Worm (Caenorhabditis elegans) whole organism, late embryonic: ENCODE data around the gene syd-2.

ENCODE experiments used
- C08G9.2 ChIP-seq: sonication (generic microtip); optimal IDR thresholded peaks from 2 replicates; lab custom pipeline; 2016; ENCODE audit warnings: mild to moderate bottlenecking, missing genetic modification characterization, moderate library complexity, missing compliant biosample characterization
- F13H6.1 ChIP-seq: sonication (generic microtip); optimal IDR thresholded peaks from 2 replicates; lab custom pipeline; 2016; ENCODE audit warnings: missing genetic modification characterization, missing compliant biosample characterization
- K02D7.2 ChIP-seq: sonication (generic microtip); optimal IDR thresholded peaks from 2 replicates; lab custom pipeline; 2017; ENCODE audit warnings: mild to moderate bottlenecking, missing genetic modification characterization, missing compliant biosample characterization
- T23F11.4 ChIP-seq: fragments of 200-800 bp; sonication (Bioruptor generic); optimal IDR thresholded peaks from 2 replicates; lab custom pipeline; 2018; ENCODE audit warnings: mild to moderate bottlenecking, missing genetic modification characterization, missing compliant biosample characterization
- ahr-1 ChIP-seq: sonication (generic microtip); optimal IDR thresholded peaks from 2 replicates; lab custom pipeline; 2016; ENCODE audit warnings: missing genetic modification characterization, missing compliant biosample characterization
- ama-1 ChIP-seq: fragments of 150-350 bp; optimal IDR thresholded peaks from 2 replicates; lab custom pipeline; 2014
- ceh-18 ChIP-seq: sonication (generic microtip); optimal IDR thresholded peaks from 2 replicates; lab custom pipeline; 2016; ENCODE audit warnings: missing genetic modification characterization, missing compliant biosample characterization
- ceh-2 ChIP-seq: sonication (generic microtip); optimal IDR thresholded peaks from 2 replicates; lab custom pipeline; 2016; ENCODE audit warnings: missing genotype, missing genetic modification characterization, missing compliant biosample characterization
- ceh-22 ChIP-seq: sonication (generic microtip); optimal IDR thresholded peaks from 2 replicates; lab custom pipeline; 2017; ENCODE audit warnings: missing biosample characterization, missing genetic modification characterization
- ceh-30 ChIP-seq: fragments of 150-350 bp; optimal IDR thresholded peaks from 2 replicates; lab custom pipeline; 2014; ENCODE audit warnings: missing biosample characterization, missing genetic modification characterization
- ceh-31 ChIP-seq: sonication (generic microtip); optimal IDR thresholded peaks from 2 replicates; lab custom pipeline; 2016; ENCODE audit warnings: missing genetic modification characterization, missing compliant biosample characterization
- ceh-34 ChIP-seq: sonication (generic microtip); optimal IDR thresholded peaks from 2 replicates; lab custom pipeline; 2016; ENCODE audit warnings: mild to moderate bottlenecking, missing genetic modification characterization, missing compliant biosample characterization
- ceh-45 ChIP-seq: fragments of 200-800 bp; sonication (Bioruptor generic); IDR thresholded peaks from 2 replicates; pipeline ENCODE4 v1.3.6; 2022; ENCODE audit warnings: missing genetic modification reagents, missing genetic modification characterization, missing compliant biosample characterization
- ceh-48 ChIP-seq: sonication (generic microtip); optimal IDR thresholded peaks from 2 replicates; lab custom pipeline; 2016; ENCODE audit warnings: missing genetic modification characterization, inconsistent platforms, missing compliant biosample characterization
- ceh-6 ChIP-seq: fragments of 200-800 bp; sonication (Bioruptor generic); optimal IDR thresholded peaks from 2 replicates; lab custom pipeline; 2018; ENCODE audit warnings: mild to moderate bottlenecking, missing genetic modification characterization, missing compliant biosample characterization
- ceh-9 ChIP-seq: sonication (generic microtip); optimal IDR thresholded peaks from 2 replicates; lab custom pipeline; 2016; ENCODE audit warnings: mild to moderate bottlenecking, missing genetic modification characterization, inconsistent platforms, missing compliant biosample characterization
- dve-1 ChIP-seq: sonication (generic microtip); optimal IDR thresholded peaks from 2 replicates; lab custom pipeline; 2017; ENCODE audit warnings: antibody characterized with exemption, mild to moderate bottlenecking, missing genetic modification characterization, missing compliant biosample characterization
- elt-2 ChIP-seq: sonication (generic microtip); optimal IDR thresholded peaks from 2 replicates; lab custom pipeline; 2016; ENCODE audit warnings: missing genetic modification reagents, missing genetic modification characterization, missing compliant biosample characterization
- fax-1 ChIP-seq: sonication (generic microtip); optimal IDR thresholded peaks from 2 replicates; lab custom pipeline; 2016; ENCODE audit warnings: missing genotype, missing genetic modification characterization, missing compliant biosample characterization
- gmeb-2 ChIP-seq: sonication (generic microtip); optimal IDR thresholded peaks from 2 replicates; lab custom pipeline; 2016; ENCODE audit warnings: missing genetic modification characterization, inconsistent platforms, missing compliant biosample characterization
- hlh-15 ChIP-seq: sonication (generic microtip); optimal IDR thresholded peaks from 2 replicates; lab custom pipeline; 2016; ENCODE audit warnings: missing genetic modification characterization, missing compliant biosample characterization
- hlh-30 ChIP-seq: sonication (generic microtip); optimal IDR thresholded peaks from 2 replicates; lab custom pipeline; 2017; ENCODE audit warnings: antibody characterized with exemption, missing genetic modification characterization, missing compliant biosample characterization; ENCODE audit not compliant: insufficient read depth
- lin-11 ChIP-seq: fragments of 200-800 bp; sonication (Bioruptor generic); optimal IDR thresholded peaks from 2 replicates; lab custom pipeline; 2018; ENCODE audit warnings: mild to moderate bottlenecking, missing genetic modification characterization, missing compliant biosample characterization
- madf-2 ChIP-seq: sonication (generic microtip); optimal IDR thresholded peaks from 2 replicates; lab custom pipeline; 2017; ENCODE audit warnings: missing genetic modification characterization, missing compliant biosample characterization
- nfya-1 ChIP-seq: sonication (generic microtip); optimal IDR thresholded peaks from 2 replicates; lab custom pipeline; 2017; ENCODE audit warnings: missing genetic modification characterization, mild to moderate bottlenecking, missing compliant biosample characterization, antibody characterized with exemption, moderate library complexity
- nhr-232 ChIP-seq: sonication (generic microtip); optimal IDR thresholded peaks from 2 replicates; lab custom pipeline; 2016; ENCODE audit warnings: missing genetic modification characterization, missing compliant biosample characterization
- npax-4 ChIP-seq: sonication (generic microtip); optimal IDR thresholded peaks from 2 replicates; lab custom pipeline; 2016; ENCODE audit warnings: missing genetic modification characterization, missing compliant biosample characterization
- pag-3 ChIP-seq: sonication (generic microtip); optimal IDR thresholded peaks from 2 replicates; lab custom pipeline; 2016; ENCODE audit warnings: missing compliant biosample characterization, missing genetic modification characterization, borderline replicate concordance
- pha-2 ChIP-seq: sonication (generic microtip); optimal IDR thresholded peaks from 2 replicates; lab custom pipeline; 2017; ENCODE audit warnings: mild to moderate bottlenecking, missing genetic modification characterization, missing compliant biosample characterization
- pha-4 ChIP-seq: fragments of 150-350 bp; optimal IDR thresholded peaks from 2 replicates; lab custom pipeline; 2018; ENCODE audit warnings: missing biosample characterization, missing genetic modification reagents, missing genetic modification characterization
- pros-1 ChIP-seq: fragments of 150-350 bp; optimal IDR thresholded peaks from 2 replicates; lab custom pipeline; 2014; ENCODE audit warnings: missing biosample characterization, missing genetic modification reagents, missing genetic modification characterization
- ref-2 ChIP-seq: sonication (generic microtip); optimal IDR thresholded peaks from 2 replicates; lab custom pipeline; 2016; ENCODE audit warnings: missing genetic modification characterization, missing compliant biosample characterization
- rnt-1 ChIP-seq: sonication (generic microtip); optimal IDR thresholded peaks from 2 replicates; lab custom pipeline; 2016; ENCODE audit warnings: missing genetic modification characterization, missing compliant biosample characterization
- sdc-2 ChIP-seq: sonication (generic microtip); optimal IDR thresholded peaks from 2 replicates; lab custom pipeline; 2016; ENCODE audit warnings: missing genotype, missing genetic modification characterization, missing compliant biosample characterization
- syd-9 ChIP-seq: sonication (generic microtip); optimal IDR thresholded peaks from 2 replicates; lab custom pipeline; 2016; ENCODE audit warnings: mild to moderate bottlenecking, missing genetic modification characterization, moderate library complexity, missing compliant biosample characterization
- tbx-2 ChIP-seq: sonication (generic microtip); optimal IDR thresholded peaks from 2 replicates; lab custom pipeline; 2016; ENCODE audit warnings: missing genetic modification characterization, missing compliant biosample characterization
- tbx-7 ChIP-seq: sonication (generic microtip); optimal IDR thresholded peaks from 2 replicates; lab custom pipeline; 2016; ENCODE audit warnings: missing genotype, missing genetic modification characterization, missing compliant biosample characterization
- ttx-3 ChIP-seq: sonication (generic microtip); optimal IDR thresholded peaks from 2 replicates; lab custom pipeline; 2016; ENCODE audit warnings: missing genetic modification reagents, missing genetic modification characterization, missing compliant biosample characterization
- unc-3 ChIP-seq, 2 experiments: fragments of 200-800 bp in 1 of 2; sonication (Bioruptor generic) in 1 of 2; sonication (generic microtip) in 1 of 2; conservative IDR thresholded peaks in 1 of 2; optimal IDR thresholded peaks in 1 of 2; 2 replicates each; pipeline versions ENCODE4 v1.3.6 to Lab custom; 2016 to 2022; ENCODE audit warnings: missing compliant biosample characterization in 2 of 2, missing genetic modification characterization in 2 of 2, missing genetic modification reagents in 1 of 2
- unc-42 ChIP-seq: sonication (generic microtip); optimal IDR thresholded peaks from 2 replicates; lab custom pipeline; 2016; ENCODE audit warnings: missing genotype, missing genetic modification characterization, missing compliant biosample characterization
- unc-55 ChIP-seq: sonication (generic microtip); optimal IDR thresholded peaks from 2 replicates; lab custom pipeline; 2017; ENCODE audit warnings: missing biosample characterization, missing genetic modification reagents, missing genetic modification characterization
- unc-86 ChIP-seq: sonication (generic microtip); optimal IDR thresholded peaks from 2 replicates; lab custom pipeline; 2016; ENCODE audit warnings: missing genetic modification characterization, missing compliant biosample characterization
- ztf-16 ChIP-seq: sonication (generic microtip); optimal IDR thresholded peaks from 2 replicates; lab custom pipeline; 2017; ENCODE audit warnings: missing genetic modification characterization, missing compliant biosample characterization

Gene syd-2

ce11 chrX:10555189-10555964, at the start of gene syd-2 (continued):
- TF ChIP-seq ceh-22 (tag; lab: Kevin White, UChicago), result no peak
- TF ChIP-seq ztf-16 (tag; lab: Kevin White, UChicago), result no peak
- TF ChIP-seq nfya-1 (tag; lab: Kevin White, UChicago), result peak; percentile 89
- TF ChIP-seq ceh-9, result no peak
- TF ChIP-seq ceh-18, result peak; percentile 92
- TF ChIP-seq madf-2 (tag; lab: Kevin White, UChicago), result peak; percentile 45
- no peak for TF ChIP-seq npax-4 (tag; lab: Kevin White, UChicago)
- TF ChIP-seq lin-11 (tag; lab: Kevin White, UChicago), result no peak
- peak; percentile 46 for TF ChIP-seq fax-1 (tag; lab: Kevin White, UChicago)
- no peak for TF ChIP-seq ceh-30
- peak; percentile 4 for TF ChIP-seq ttx-3 (tag; lab: Kevin White, UChicago)
- peak; percentile 92 for TF ChIP-seq tbx-2 (tag; lab: Kevin White, UChicago)
- TF ChIP-seq syd-9, result peak; percentile 69
- TF ChIP-seq F13H6.1 (tag; lab: Kevin White, UChicago), result peak; percentile 64
- peak; percentile 60 for TF ChIP-seq pros-1 (tag; lab: Kevin White, UChicago)
- peak; percentile 50 for TF ChIP-seq C08G9.2
- TF ChIP-seq hlh-15 (tag; lab: Kevin White, UChicago), result no peak
- TF ChIP-seq unc-86, result no peak

ce11 chrX:10604386-10604785, 49.3 kb upstream of the syd-2 start, which contains the start of gene flp-19:
Gene flp-19, plus strand, starts transcription at chrX:10604686.
- no peak for TF ChIP-seq dve-1 (tag; lab: Kevin White, UChicago)
- no peak for TF ChIP-seq pag-3 (tag; lab: Kevin White, UChicago)
- TF ChIP-seq, all 69 proteins: peak for 0

- TF ChIP-seq pha-4 (tag; lab: Kevin White, UChicago) (no peak), unc-42 (tag; lab: Kevin White, UChicago) (no peak), unc-55 (GFP tag; lab: Kevin White, UChicago) (peak; percentile 85), ceh-31 (tag; lab: Kevin White, UChicago) (peak; percentile 60), ceh-48 (tag; lab: Kevin White, UChicago) (no peak), C08G9.2 (no peak), T23F11.4 (GFP tag; lab: Kevin White, UChicago) (no peak)
- TF ChIP-seq, all 69 proteins: peak for 2
These were observed 44.7 kb upstream of the syd-2 start for ce11 chrX:10599719-10600155.

ce11 chrX:10597554-10598191, 42.6 kb upstream of the syd-2 start:
- TF ChIP-seq ceh-48 (tag; lab: Kevin White, UChicago) (peak; percentile 41), ama-1 (lab: Kevin White, UChicago) (no peak), ceh-30 (no peak), tbx-2 (tag; lab: Kevin White, UChicago) (peak; percentile 56), K02D7.2 (tag; lab: Kevin White, UChicago) (no peak), hlh-15 (tag; lab: Kevin White, UChicago) (no peak), pros-1 (tag; lab: Kevin White, UChicago) (peak; percentile 13), ahr-1 (tag; lab: Kevin White, UChicago) (no peak), unc-3 (GFP tag; conservative IDR thresholded peaks at IDR 0.05; lab: Robert Waterston, UW) (no peak), unc-3 (tag; optimal IDR thresholded peaks at IDR 0.05; lab: Kevin White, UChicago) (no peak), nhr-232 (tag; lab: Kevin White, UChicago) (no peak), ceh-6 (GFP tag; lab: Kevin White, UChicago) (peak; percentile 39), rnt-1 (tag; lab: Kevin White, UChicago) (peak; percentile 57), ceh-45 (no peak), elt-2 (tag; lab: Kevin White, UChicago) (peak; percentile 89), tbx-7 (tag; lab: Kevin White, UChicago) (no peak), ceh-31 (tag; lab: Kevin White, UChicago) (peak; percentile 99), ceh-34 (tag; lab: Kevin White, UChicago) (peak; percentile 27), nfya-1 (tag; lab: Kevin White, UChicago) (peak; percentile 95), ceh-2 (peak; percentile 25), ref-2 (tag; lab: Kevin White, UChicago) (peak; percentile 64), sdc-2 (tag; lab: Kevin White, UChicago) (peak; percentile 30), unc-55 (GFP tag; lab: Kevin White, UChicago) (peak; percentile 73), unc-42 (tag; lab: Kevin White, UChicago) (peak; percentile 30), gmeb-2 (no peak), hlh-30 (tag; lab: Kevin White, UChicago) (peak; percentile 66), pha-2 (no peak), C08G9.2 (peak; percentile 30)
